Worm (Caenorhabditis elegans): ENCODE results near the gene ZK546.5.
A peak's percentile ranks its signal among the peaks of the same experiment; 100 is the strongest.

DNA sequence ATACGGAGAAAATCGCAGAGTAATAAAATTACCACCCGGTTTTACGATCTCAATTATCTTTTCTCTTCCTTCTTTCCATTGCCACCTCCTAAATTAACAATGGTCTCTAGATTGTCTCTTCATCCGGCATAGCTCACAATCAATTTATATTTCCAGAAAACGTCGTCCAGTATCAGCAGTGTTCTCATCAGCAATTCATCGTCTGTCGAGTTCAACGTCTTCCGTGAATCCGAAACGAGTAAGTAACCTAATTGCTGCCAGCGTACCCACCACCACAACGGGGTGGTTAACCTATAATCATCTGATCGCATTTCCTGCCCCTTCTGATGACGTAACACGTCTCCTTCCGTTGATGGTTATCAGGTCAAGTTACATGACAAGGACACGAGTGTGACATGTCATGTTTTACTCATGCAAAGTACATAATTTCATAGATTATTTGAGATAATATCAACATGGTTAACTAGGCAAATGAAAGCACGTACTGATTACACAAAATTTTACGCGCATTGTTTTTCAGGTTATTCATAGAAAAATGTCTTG lies 50.4 kb downstream of the ZK546.5 start:
- TF ChIP-seq pqm-1 (tag; optimal IDR thresholded peaks at IDR 0.05): no peak
- no peak for TF ChIP-seq unc-62 (GFP tag; optimal IDR thresholded peaks at IDR 0.05)
- no peak for TF ChIP-seq nhr-11 (tag; optimal IDR thresholded peaks at IDR 0.05)
- TF ChIP-seq unc-39 (tag; optimal IDR thresholded peaks at IDR 0.05): no peak
- TF ChIP-seq lin-15B (tag; optimal IDR thresholded peaks at IDR 0.05): no peak
- TF ChIP-seq pha-4 (tag; optimal IDR thresholded peaks at IDR 0.05): no peak
- TF ChIP-seq nhr-23 (tag; optimal IDR thresholded peaks at IDR 0.05): peak; percentile 74
- TF ChIP-seq nhr-28 (tag; optimal IDR thresholded peaks at IDR 0.05): no peak
- no peak for TF ChIP-seq elt-2 (tag; optimal IDR thresholded peaks at IDR 0.05)
- TF ChIP-seq zag-1 (tag; optimal IDR thresholded peaks at IDR 0.05): no peak

Measured in whole organism, L3 larva.